Worm (Caenorhabditis elegans) whole organism, L1 larva: ENCODE results near the gene scl-6.

Experiments used
- C04F5.9 ChIP-seq: sonication (generic microtip); optimal IDR thresholded peaks from 2 replicates; lab custom pipeline; 2016; ENCODE audit warnings: missing genetic modification characterization, missing compliant biosample characterization
- aha-1 ChIP-seq: fragments of 150-350 bp; optimal IDR thresholded peaks from 2 replicates; lab custom pipeline; 2014; ENCODE audit warnings: missing biosample characterization, missing genetic modification characterization
- ama-1 ChIP-seq: fragments of 150-350 bp; optimal IDR thresholded peaks from 2 replicates; lab custom pipeline; 2014
- elt-2 ChIP-seq: sonication (generic microtip); optimal IDR thresholded peaks from 2 replicates; lab custom pipeline; 2016; ENCODE audit warnings: missing genetic modification characterization, mild to moderate bottlenecking, inconsistent platforms, missing compliant biosample characterization, missing genetic modification reagents
- elt-3 ChIP-seq, 6 experiments: fragments of 150-350 bp in 1 of 6; sonication (generic microtip); optimal IDR thresholded peaks; 2 replicates each; lab custom pipeline; 2017 to 2018; ENCODE audit warnings: missing biosample characterization in 6 of 6, missing genetic modification characterization in 6 of 6, inconsistent platforms in 1 of 6
- ets-5 ChIP-seq: fragments of 200-800 bp; sonication (Bioruptor generic); IDR thresholded peaks from 2 replicates; pipeline ENCODE4 v1.3.6; 2022; ENCODE audit warnings: missing genetic modification characterization, missing compliant biosample characterization
- lin-13 ChIP-seq: fragments of 150-350 bp; optimal IDR thresholded peaks from 2 replicates; lab custom pipeline; 2014; ENCODE audit warnings: missing biosample characterization, missing genetic modification reagents, missing genetic modification characterization
- pqm-1 ChIP-seq: sonication (generic microtip); optimal IDR thresholded peaks from 3 replicates; lab custom pipeline; 2017; ENCODE audit warnings: missing biosample characterization, missing genetic modification characterization
- zag-1 ChIP-seq: fragments of 150-350 bp; optimal IDR thresholded peaks from 2 replicates; lab custom pipeline; 2014; ENCODE audit warnings: missing biosample characterization, missing genetic modification characterization

- TF ChIP-seq aha-1 (tag; lab: Kevin White, UChicago), result no peak
- TF ChIP-seq zag-1 (tag; lab: Kevin White, UChicago), result no peak
- no peak for TF ChIP-seq elt-3 (tag; optimal IDR thresholded peaks at IDR 0.05; lab: Kevin White, UChicago)
- TF ChIP-seq C04F5.9 (tag; lab: Kevin White, UChicago), result no peak
- TF ChIP-seq ama-1, result no peak
- no peak for TF ChIP-seq lin-13 (GFP tag; lab: Kevin White, UChicago)
- TF ChIP-seq ets-5 (GFP tag; lab: Robert Waterston, UW), result no peak
- no peak for TF ChIP-seq pqm-1 (tag; lab: Kevin White, UChicago)
- no peak for TF ChIP-seq elt-2 (tag; lab: Kevin White, UChicago)
These were observed 2.5 kb upstream of the scl-6 start for ce11 chrIV:13066044-13066443.
